Fruit fly (Drosophila melanogaster) whole organism, pupa: Measurements from ENCODE around the gene Fas3.

Experiments used
- EcR ChIP-seq: fragments of 200-800 bp; sonication (Bioruptor generic); optimal IDR thresholded peaks from 3 replicates; lab custom pipeline; 2019; ENCODE audit warnings: missing biosample characterization, missing genetic modification characterization, mild to moderate bottlenecking, moderate library complexity, missing genetic modification reagents
- Ets98B ChIP-seq: fragments of 200-800 bp; sonication (Bioruptor generic); IDR thresholded peaks from 2 replicates; pipeline ENCODE4 v1.3.6; 2022; ENCODE audit warnings: missing biosample characterization, missing genetic modification characterization
- Pif1B ChIP-seq: fragments of 200-800 bp; sonication (Bioruptor generic); optimal IDR thresholded peaks from 3 replicates; lab custom pipeline; 2016; ENCODE audit warnings: missing biosample characterization, missing genetic modification characterization

dm6 chr2L:18275663-18276062 lies 44.2 kb upstream of the Fas3 start, which contains the start of gene CG42750:
- TF ChIP-seq EcR: no peak
- TF ChIP-seq Pif1B (GFP tag; lab: Kevin White, UChicago): no peak
- no peak for TF ChIP-seq Ets98B (GFP tag; lab: Robert Waterston, UW)
